Fruit fly (Drosophila melanogaster): Measurements from ENCODE around the gene rictor.

rictor gene

dm6 chrX:19265802-19266479 lies 4.9 kb upstream of the rictor start:
- TF ChIP-seq h (optimal IDR thresholded peaks at IDR 0.05) (no peak), insv (optimal IDR thresholded peaks at IDR 0.05) (no peak), Myc (optimal IDR thresholded peaks at IDR 0.05) (no peak), psq (optimal IDR thresholded peaks at IDR 0.05) (no peak), ttk (optimal IDR thresholded peaks at IDR 0.05) (no peak), Sin3A (optimal IDR thresholded peaks at IDR 0.05) (no peak)

DNA sequence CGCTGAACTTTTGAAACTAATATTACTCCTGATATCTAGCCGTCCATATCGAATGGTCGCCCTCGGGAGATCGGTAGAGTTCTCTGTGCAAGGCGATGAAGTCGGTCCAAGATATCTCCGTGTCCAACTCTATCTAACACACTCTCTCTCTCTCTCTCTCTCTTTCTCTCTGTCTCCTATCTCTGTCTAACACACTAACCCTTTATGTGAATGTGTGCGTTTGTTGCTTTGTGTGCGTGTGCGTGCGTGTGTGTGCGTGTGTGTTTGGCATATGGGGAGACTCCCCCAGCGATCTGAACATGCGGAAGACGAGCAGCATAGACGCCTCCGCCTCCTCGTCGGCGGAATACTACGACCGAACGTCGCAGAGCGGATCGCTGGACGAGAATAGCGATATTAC lies 3.4 kb upstream of the rictor start:
- TF ChIP-seq insv (optimal IDR thresholded peaks at IDR 0.05) (no peak), Sin3A (optimal IDR thresholded peaks at IDR 0.05) (no peak)

dm6 chrX:19262553-19262952 lies 1.5 kb upstream of the rictor start:
- TF ChIP-seq Myc (optimal IDR thresholded peaks at IDR 0.05), result no peak
- TF ChIP-seq psq (optimal IDR thresholded peaks at IDR 0.05), result no peak
- TF ChIP-seq ttk (optimal IDR thresholded peaks at IDR 0.05), result no peak
- TF ChIP-seq Sin3A (optimal IDR thresholded peaks at IDR 0.05), result no peak
- TF ChIP-seq h (optimal IDR thresholded peaks at IDR 0.05), result no peak
- no peak for TF ChIP-seq insv (optimal IDR thresholded peaks at IDR 0.05)

DNA sequence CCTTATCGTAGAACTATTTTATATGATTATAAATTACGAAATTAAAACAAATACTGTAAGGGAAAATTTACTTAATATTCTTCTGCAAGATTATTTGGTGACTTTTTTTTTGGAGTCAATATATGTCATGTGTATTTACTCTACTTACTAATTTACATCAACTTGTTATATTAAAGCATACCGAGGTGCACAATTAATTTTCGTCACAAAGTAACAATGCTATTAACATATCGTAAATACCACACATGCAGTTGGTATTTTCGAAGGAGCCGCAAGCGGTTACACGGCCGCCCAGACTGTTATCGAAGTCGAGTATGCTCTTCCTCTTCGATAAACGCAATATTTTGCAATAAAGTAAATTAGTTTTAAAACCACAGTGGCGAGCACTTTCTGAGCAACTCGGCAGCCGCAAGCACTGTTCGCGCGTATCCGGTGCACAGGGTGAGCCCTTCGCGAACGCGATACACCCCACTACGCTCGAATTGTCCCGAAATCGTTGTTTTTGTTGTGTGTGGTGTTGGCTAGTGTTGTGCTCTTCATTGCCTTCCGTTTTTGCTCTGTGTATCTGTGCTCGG lies 575 bp upstream of the rictor start, which contains the start of gene Vav:
Gene Vav, plus strand, starts transcription at position 293 of the 575 bp plus-strand sequence.
- TF ChIP-seq psq (optimal IDR thresholded peaks at IDR 0.05) (no peak), h (optimal IDR thresholded peaks at IDR 0.05) (no peak), Sin3A (optimal IDR thresholded peaks at IDR 0.05) (no peak), ttk (optimal IDR thresholded peaks at IDR 0.05) (no peak), Myc (optimal IDR thresholded peaks at IDR 0.05) (no peak), insv (optimal IDR thresholded peaks at IDR 0.05) (no peak)

- no peak for TF ChIP-seq insv (optimal IDR thresholded peaks at IDR 0.05)
- no peak for TF ChIP-seq psq (optimal IDR thresholded peaks at IDR 0.05)
- TF ChIP-seq Sin3A (optimal IDR thresholded peaks at IDR 0.05), result no peak
- TF ChIP-seq Myc (optimal IDR thresholded peaks at IDR 0.05), result no peak
- no peak for TF ChIP-seq ttk (optimal IDR thresholded peaks at IDR 0.05)
- TF ChIP-seq h (optimal IDR thresholded peaks at IDR 0.05), result no peak
These were observed 397 bp downstream of the rictor start for dm6 chrX:19260696-19260989.

- no peak for TF ChIP-seq Myc (optimal IDR thresholded peaks at IDR 0.05)
- TF ChIP-seq psq (optimal IDR thresholded peaks at IDR 0.05), result no peak
These were observed 991 bp downstream of the rictor start for dm6 chrX:19259802-19260695.

DNA sequence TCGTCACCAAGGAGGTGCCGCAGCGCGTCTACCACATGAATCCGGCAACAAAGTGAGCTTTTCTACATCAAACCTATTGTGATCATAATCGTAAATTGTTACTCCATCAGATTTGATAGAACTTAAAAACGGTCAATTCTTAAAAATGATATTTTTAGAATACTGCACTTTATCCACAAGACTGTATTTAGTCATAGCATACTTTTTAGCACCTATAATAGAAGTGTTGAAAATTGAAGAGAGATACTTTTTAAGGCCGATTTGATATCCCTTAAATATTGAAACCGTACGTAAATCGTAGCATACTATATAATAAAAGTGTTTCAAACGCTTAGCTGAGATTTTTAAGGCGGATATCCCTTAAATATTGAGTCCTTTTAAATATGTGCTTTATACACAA lies 10.9 kb downstream of the rictor start:
- TF ChIP-seq ttk (optimal IDR thresholded peaks at IDR 0.05), result no peak
- TF ChIP-seq h (optimal IDR thresholded peaks at IDR 0.05), result no peak
- no peak for TF ChIP-seq insv (optimal IDR thresholded peaks at IDR 0.05)
- TF ChIP-seq Sin3A (optimal IDR thresholded peaks at IDR 0.05), result no peak
- no peak for TF ChIP-seq psq (optimal IDR thresholded peaks at IDR 0.05)
- no peak for TF ChIP-seq Myc (optimal IDR thresholded peaks at IDR 0.05)

- no peak for TF ChIP-seq ttk (optimal IDR thresholded peaks at IDR 0.05)
- TF ChIP-seq h (optimal IDR thresholded peaks at IDR 0.05), result no peak
- no peak for TF ChIP-seq psq (optimal IDR thresholded peaks at IDR 0.05)
These were observed 11.7 kb downstream of the rictor start for dm6 chrX:19249339-19249738.

DNA sequence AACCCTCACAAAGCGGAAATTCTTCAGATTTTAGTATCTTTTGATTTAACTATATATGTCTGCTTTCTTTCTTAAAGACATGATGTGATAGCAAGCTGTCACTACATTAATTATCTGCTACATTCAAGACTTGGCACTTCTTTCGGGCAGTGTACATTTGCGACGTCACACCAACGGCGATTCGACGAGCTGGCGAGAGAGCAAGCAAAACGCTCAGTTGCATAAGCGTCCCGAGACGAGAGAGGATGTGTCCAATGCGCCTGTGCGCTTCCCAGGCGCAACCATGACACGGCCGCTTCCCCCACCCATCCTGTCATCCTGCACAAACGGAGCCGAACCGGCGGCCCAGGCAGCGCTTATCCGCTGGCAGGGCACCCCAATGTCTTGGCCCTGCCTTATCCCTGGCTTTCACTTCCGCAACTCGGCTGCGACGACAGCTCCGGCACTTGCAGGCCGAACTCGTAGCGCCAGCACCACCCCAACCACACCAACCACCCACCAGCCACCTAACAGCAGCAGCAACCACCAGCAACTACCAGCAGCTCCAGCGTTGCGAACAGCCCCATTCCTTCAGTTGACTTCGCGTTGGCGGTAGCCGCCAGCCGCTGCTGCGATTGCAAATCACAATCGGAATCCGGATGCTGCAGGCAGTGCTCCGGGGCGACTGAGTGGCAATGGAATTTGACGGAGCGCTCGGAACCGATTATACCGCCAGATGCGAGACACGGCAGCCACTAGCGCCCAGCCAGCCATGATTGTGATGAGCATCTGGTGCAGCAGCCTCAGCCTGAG lies 12.4 kb downstream of the rictor start, which contains the start of gene Hs3st-B:
Gene Hs3st-B, plus strand, starts transcription at position 214 of the 792 bp plus-strand sequence.
- no peak for TF ChIP-seq insv (optimal IDR thresholded peaks at IDR 0.05)
- no peak for TF ChIP-seq h (optimal IDR thresholded peaks at IDR 0.05)
- TF ChIP-seq Myc (optimal IDR thresholded peaks at IDR 0.05), result no peak
- no peak for TF ChIP-seq psq (optimal IDR thresholded peaks at IDR 0.05)
- no peak for TF ChIP-seq Sin3A (optimal IDR thresholded peaks at IDR 0.05)
- no peak for TF ChIP-seq ttk (optimal IDR thresholded peaks at IDR 0.05)

- TF ChIP-seq Sin3A (optimal IDR thresholded peaks at IDR 0.05), result no peak
- no peak for TF ChIP-seq h (optimal IDR thresholded peaks at IDR 0.05)
- no peak for TF ChIP-seq Myc (optimal IDR thresholded peaks at IDR 0.05)
- no peak for TF ChIP-seq ttk (optimal IDR thresholded peaks at IDR 0.05)
- no peak for TF ChIP-seq insv (optimal IDR thresholded peaks at IDR 0.05)
- no peak for TF ChIP-seq psq (optimal IDR thresholded peaks at IDR 0.05)
These were observed 13.6 kb downstream of the rictor start, which contains the start of gene CG7992 for dm6 chrX:19247200-19248052. Gene CG7992 (minus strand): TSS chrX:19247250.

dm6 chrX:19243379-19243834 lies 17.6 kb downstream of the rictor start, which contains the start of gene CG7889:
Gene CG7889 (plus strand): TSS chrX:19243631.
- TF ChIP-seq h (optimal IDR thresholded peaks at IDR 0.05), result no peak
- no peak for TF ChIP-seq Sin3A (optimal IDR thresholded peaks at IDR 0.05)
- TF ChIP-seq insv (optimal IDR thresholded peaks at IDR 0.05), result no peak
- TF ChIP-seq ttk (optimal IDR thresholded peaks at IDR 0.05), result no peak
- TF ChIP-seq psq (optimal IDR thresholded peaks at IDR 0.05), result no peak
- no peak for TF ChIP-seq Myc (optimal IDR thresholded peaks at IDR 0.05)

Measured in Kc167 (cell line).